Worm (Caenorhabditis elegans): Measurements from ENCODE around the gene tpan-1.

tpan-1 gene

DNA sequence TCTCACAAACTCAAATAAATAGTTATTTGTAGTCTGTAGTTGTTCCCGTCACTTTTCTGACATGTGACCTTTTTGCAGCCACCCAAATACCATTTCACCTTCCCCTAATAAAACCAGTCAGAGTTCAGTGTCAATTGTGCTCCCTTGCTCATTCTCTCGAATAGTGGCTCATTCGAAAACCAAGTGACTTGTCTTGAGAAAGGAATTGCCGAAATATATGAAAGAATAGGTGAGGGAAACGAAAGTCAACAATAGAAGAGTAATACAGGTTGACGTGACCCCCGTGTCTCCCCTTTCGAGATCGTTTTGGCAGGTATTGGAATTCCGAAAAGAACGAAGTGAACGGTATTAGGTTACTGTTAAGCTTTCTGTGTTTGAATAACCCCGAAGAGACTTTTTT is 26.1 kb upstream of the tpan-1 start (continued):
- TF ChIP-seq pax-3 (tag; optimal IDR thresholded peaks at IDR 0.05) (no peak), sup-37 (GFP tag; optimal IDR thresholded peaks at IDR 0.05) (no peak), Y116A8C.19 (tag; optimal IDR thresholded peaks at IDR 0.05; ENCODE audit: borderline replicate concordance) (no peak), unc-86 (tag; optimal IDR thresholded peaks at IDR 0.05) (no peak), ceh-82 (tag; optimal IDR thresholded peaks at IDR 0.05) (no peak), fkh-8 (tag; optimal IDR thresholded peaks at IDR 0.05) (no peak), nhr-12 (tag; optimal IDR thresholded peaks at IDR 0.05) (no peak), tbx-2 (tag; optimal IDR thresholded peaks at IDR 0.05) (no peak), snpc-4 (tag; optimal IDR thresholded peaks at IDR 0.05) (no peak), fos-1 (tag; optimal IDR thresholded peaks at IDR 0.05) (no peak), unc-98 (GFP tag; IDR thresholded peaks at IDR 0.05) (no peak), rnt-1 (tag; optimal IDR thresholded peaks at IDR 0.05) (no peak), swsn-7 (tag; optimal IDR thresholded peaks at IDR 0.05) (no peak), nhr-85 (tag) (peak; percentile 8), xbp-1 (tag; optimal IDR thresholded peaks at IDR 0.05) (no peak), pag-3 (tag; optimal IDR thresholded peaks at IDR 0.05; ENCODE audit: borderline replicate concordance, insufficient read depth) (no peak), sox-4 (tag; optimal IDR thresholded peaks at IDR 0.05) (no peak), unc-62 (GFP tag; optimal IDR thresholded peaks at IDR 0.05) (no peak), lin-14 (GFP tag; optimal IDR thresholded peaks at IDR 0.05) (peak; percentile 48), aly-2 (tag; optimal IDR thresholded peaks at IDR 0.05) (no peak), blmp-1 (tag; optimal IDR thresholded peaks at IDR 0.05) (no peak), dsc-1 (tag; optimal IDR thresholded peaks at IDR 0.05) (no peak), pqm-1 (tag; optimal IDR thresholded peaks at IDR 0.05) (no peak), nhr-77 (tag; optimal IDR thresholded peaks at IDR 0.05) (peak; percentile 42), skn-1 (tag; optimal IDR thresholded peaks at IDR 0.05) (no peak), lin-13 (GFP tag; optimal IDR thresholded peaks at IDR 0.05) (no peak), ceh-63 (GFP tag; optimal IDR thresholded peaks at IDR 0.05) (no peak)

- no peak for TF ChIP-seq nhr-47 (tag; optimal IDR thresholded peaks at IDR 0.05)
These were observed 19.2 kb upstream of the tpan-1 start, which contains the start of gene elp-1 for ce11 chrV:20770061-20770460. elp-1 (minus strand) TSS chrV:20770161.

DNA sequence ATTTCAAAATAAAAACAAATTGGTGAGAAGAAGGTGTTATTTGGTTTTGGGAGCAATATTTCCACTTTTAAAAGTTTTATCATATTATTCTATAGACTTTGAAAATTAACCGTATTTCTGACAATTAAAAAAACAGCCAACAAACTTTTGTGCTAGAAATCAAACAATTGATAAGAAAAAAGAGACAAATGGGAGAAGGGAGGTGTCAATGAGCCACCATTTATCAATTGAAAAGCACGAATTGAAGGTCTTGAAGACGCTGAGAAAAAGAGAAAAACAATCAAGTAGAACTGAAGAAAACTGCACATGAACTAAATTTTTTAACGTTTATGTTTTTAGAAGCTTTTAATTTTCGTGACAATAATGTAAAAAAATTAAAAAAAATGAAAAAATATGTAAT is 18.5 kb upstream of the tpan-1 start:
- peak; percentile 22 for TF ChIP-seq lin-14 (GFP tag; optimal IDR thresholded peaks at IDR 0.05)
- TF ChIP-seq lin-39 (tag; optimal IDR thresholded peaks at IDR 0.05), result no peak
- TF ChIP-seq lsy-2 (tag; optimal IDR thresholded peaks at IDR 0.05), result no peak
- TF ChIP-seq elt-2 (tag; optimal IDR thresholded peaks at IDR 0.05), result peak; percentile 34

DNA sequence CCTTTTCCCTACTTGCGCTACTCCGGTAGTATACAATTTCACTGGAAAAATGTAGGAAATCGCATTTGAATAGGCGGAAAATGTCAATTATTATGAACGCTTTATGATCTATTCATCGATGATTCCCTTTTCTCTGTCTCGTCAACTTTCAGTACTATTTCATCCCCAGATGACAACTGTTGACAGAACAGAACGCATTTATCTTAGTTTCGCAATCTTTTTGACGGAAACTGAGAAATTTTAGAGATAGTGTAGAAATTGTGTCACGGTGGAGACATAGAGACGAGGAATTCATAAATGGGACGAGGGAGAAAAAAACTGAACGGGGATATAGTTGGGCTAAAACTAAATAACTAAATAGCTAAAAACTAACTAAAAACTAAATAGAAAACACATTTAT is 17.6 kb upstream of the tpan-1 start:
- TF ChIP-seq nhr-71 (tag; optimal IDR thresholded peaks at IDR 0.05), result peak; percentile 3
- no peak for TF ChIP-seq C16A3.4 (tag; optimal IDR thresholded peaks at IDR 0.05)
- no peak for TF ChIP-seq nhr-28 (tag; optimal IDR thresholded peaks at IDR 0.05)
- no peak for TF ChIP-seq mef-2 (tag; optimal IDR thresholded peaks at IDR 0.05)
- TF ChIP-seq mab-9 (GFP tag; IDR thresholded peaks at IDR 0.05), result no peak
- TF ChIP-seq ztf-11 (tag; optimal IDR thresholded peaks at IDR 0.05), result no peak
- TF ChIP-seq nhr-85 (tag), result peak; percentile 46
- no peak for TF ChIP-seq pqm-1 (tag; optimal IDR thresholded peaks at IDR 0.05)
- TF ChIP-seq mep-1 (tag; optimal IDR thresholded peaks at IDR 0.05), result peak; percentile 2
- peak; percentile 56 for TF ChIP-seq lin-14 (GFP tag; optimal IDR thresholded peaks at IDR 0.05)
- TF ChIP-seq fkh-4 (tag; optimal IDR thresholded peaks at IDR 0.05; ENCODE audit: borderline replicate concordance), result no peak
- peak; percentile 52 for TF ChIP-seq rnt-1 (tag; optimal IDR thresholded peaks at IDR 0.05)
- TF ChIP-seq blmp-1 (tag; optimal IDR thresholded peaks at IDR 0.05), result peak; percentile 14
- no peak for TF ChIP-seq dpl-1 (GFP tag; optimal IDR thresholded peaks at IDR 0.05)

Measured in whole organism, L1 larva.